Worm (Caenorhabditis elegans): Measurements from ENCODE around the gene ttbk-7.

Gene ttbk-7

DNA sequence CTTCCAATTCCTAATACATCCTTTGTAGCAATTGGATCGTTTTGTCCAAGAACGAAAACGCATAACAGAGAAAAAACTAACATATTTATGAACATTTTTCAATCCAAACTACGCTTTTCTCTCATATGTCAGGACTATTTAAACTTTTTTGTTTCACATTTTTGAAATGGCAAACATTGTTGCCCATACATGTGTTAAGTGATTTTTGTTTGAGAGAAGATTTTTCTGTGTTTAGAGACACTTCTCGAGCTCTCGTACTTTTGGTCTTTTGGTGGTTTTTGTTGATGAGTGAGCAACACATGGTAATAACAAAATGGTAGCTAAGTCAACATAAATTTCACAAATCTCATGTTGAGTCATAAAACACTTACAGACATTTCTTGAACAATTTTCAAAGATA, 9.4 kb upstream of the ttbk-7 start, which contains the start of gene ttr-28:
ttr-28 (minus strand) TSS at position 101 of the 400 bp plus-strand sequence.
- TF ChIP-seq ztf-29 (GFP tag; IDR thresholded peaks at IDR 0.05): no peak
- TF ChIP-seq ref-1 (GFP tag; conservative IDR thresholded peaks at IDR 0.05): no peak
- TF ChIP-seq ztf-23 (GFP tag; IDR thresholded peaks at IDR 0.05): no peak
- no peak for TF ChIP-seq cog-1 (tag; optimal IDR thresholded peaks at IDR 0.05)
- TF ChIP-seq klf-2 (GFP tag; conservative IDR thresholded peaks at IDR 0.05): no peak
- TF ChIP-seq flt-1 (GFP tag; IDR thresholded peaks at IDR 0.05): no peak
- TF ChIP-seq tab-1 (GFP tag; IDR thresholded peaks at IDR 0.05): no peak
- TF ChIP-seq med-1 (GFP tag; optimal IDR thresholded peaks at IDR 0.05; ENCODE audit: insufficient read depth): no peak
- TF ChIP-seq T22C8.4 (GFP tag; IDR thresholded peaks at IDR 0.05): no peak

DNA sequence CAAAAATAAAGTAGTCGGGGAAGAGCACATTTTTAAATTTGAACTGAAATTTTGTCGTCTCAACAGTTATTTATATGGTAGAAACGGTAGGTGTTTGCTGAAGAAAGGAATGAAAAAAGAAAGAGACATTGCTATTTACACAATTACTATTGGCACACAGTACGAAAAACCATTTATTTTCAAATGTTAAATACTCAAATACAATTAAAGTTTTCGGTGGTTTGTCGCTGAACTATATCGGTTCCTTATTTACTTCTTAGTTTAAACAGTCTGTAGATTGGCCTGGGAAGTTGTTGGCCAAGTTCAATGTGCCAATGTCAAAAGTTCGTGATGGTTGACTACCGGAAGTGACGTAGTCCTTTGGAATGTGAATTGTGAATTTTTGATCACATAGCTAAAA, 8.4 kb upstream of the ttbk-7 start, which contains the start of gene ttr-27:
ttr-27 (minus strand) TSS at position 45 of the 400 bp plus-strand sequence.
- no peak for TF ChIP-seq klf-2 (GFP tag; conservative IDR thresholded peaks at IDR 0.05)
- no peak for TF ChIP-seq med-1 (GFP tag; optimal IDR thresholded peaks at IDR 0.05; ENCODE audit: insufficient read depth)
- no peak for TF ChIP-seq flt-1 (GFP tag; IDR thresholded peaks at IDR 0.05)
- no peak for TF ChIP-seq ref-1 (GFP tag; conservative IDR thresholded peaks at IDR 0.05)
- no peak for TF ChIP-seq tab-1 (GFP tag; IDR thresholded peaks at IDR 0.05)
- no peak for TF ChIP-seq T22C8.4 (GFP tag; IDR thresholded peaks at IDR 0.05)
- no peak for TF ChIP-seq cog-1 (tag; optimal IDR thresholded peaks at IDR 0.05)
- TF ChIP-seq ztf-29 (GFP tag; IDR thresholded peaks at IDR 0.05): no peak
- TF ChIP-seq ztf-23 (GFP tag; IDR thresholded peaks at IDR 0.05): no peak

DNA sequence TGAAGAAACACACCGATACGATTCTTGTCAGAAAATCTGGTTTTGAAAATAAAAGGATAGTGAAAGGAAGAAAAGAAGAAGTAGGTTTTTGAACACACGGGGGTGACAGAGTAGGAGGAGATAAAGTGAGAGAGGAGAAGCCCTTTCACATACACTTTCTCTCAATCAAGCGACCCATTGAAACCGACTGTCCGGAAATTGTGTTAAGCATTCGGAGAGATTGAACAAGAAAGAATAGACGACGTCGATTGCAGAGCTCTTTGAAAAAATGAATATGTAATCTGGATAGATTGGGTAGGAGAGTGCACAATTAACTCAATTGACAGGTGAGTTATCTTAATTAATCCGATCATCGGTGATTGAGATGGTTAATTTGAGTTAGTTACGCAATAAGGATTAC, 5.6 kb upstream of the ttbk-7 start:
- TF ChIP-seq T22C8.4 (GFP tag; IDR thresholded peaks at IDR 0.05): no peak
- TF ChIP-seq ztf-23 (GFP tag; IDR thresholded peaks at IDR 0.05): no peak
- TF ChIP-seq ref-1 (GFP tag; conservative IDR thresholded peaks at IDR 0.05): no peak
- no peak for TF ChIP-seq med-1 (GFP tag; optimal IDR thresholded peaks at IDR 0.05; ENCODE audit: insufficient read depth)
- TF ChIP-seq klf-2 (GFP tag; conservative IDR thresholded peaks at IDR 0.05): no peak
- no peak for TF ChIP-seq tab-1 (GFP tag; IDR thresholded peaks at IDR 0.05)
- no peak for TF ChIP-seq cog-1 (tag; optimal IDR thresholded peaks at IDR 0.05)
- TF ChIP-seq ztf-29 (GFP tag; IDR thresholded peaks at IDR 0.05): no peak
- no peak for TF ChIP-seq flt-1 (GFP tag; IDR thresholded peaks at IDR 0.05)

DNA sequence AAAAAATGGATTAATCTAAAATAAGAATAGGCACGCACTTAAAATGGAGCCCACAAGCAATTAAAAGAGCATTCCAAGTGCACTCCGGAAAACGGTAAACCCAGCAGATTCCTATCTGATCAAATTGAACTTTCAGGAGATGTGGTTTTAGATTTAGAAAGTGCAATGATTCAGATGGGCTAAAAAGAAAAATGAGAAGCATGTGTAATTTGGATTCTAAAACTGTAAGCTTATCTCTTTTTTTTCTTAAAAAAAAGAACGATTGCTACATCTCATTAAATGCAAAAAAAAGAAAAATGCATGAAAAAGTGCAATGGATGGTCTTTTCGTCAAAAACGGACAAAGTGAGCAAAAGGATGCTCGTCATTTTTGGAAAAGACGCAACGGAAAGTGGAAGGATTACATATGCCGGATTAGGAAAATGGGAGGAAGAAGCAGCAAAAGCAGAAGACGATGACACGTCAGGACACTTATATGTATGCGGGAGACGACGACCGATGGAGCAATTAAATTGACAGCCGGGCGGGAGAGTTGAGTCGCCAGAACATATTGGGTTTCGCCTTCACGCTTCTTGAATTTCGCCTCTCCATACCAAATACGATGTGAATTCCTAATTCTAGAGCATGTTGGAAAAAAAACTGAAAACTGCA, 3.0 kb upstream of the ttbk-7 start:
- no peak for TF ChIP-seq ztf-29 (GFP tag; IDR thresholded peaks at IDR 0.05)
- TF ChIP-seq med-1 (GFP tag; optimal IDR thresholded peaks at IDR 0.05; ENCODE audit: insufficient read depth): no peak
- no peak for TF ChIP-seq flt-1 (GFP tag; IDR thresholded peaks at IDR 0.05)
- no peak for TF ChIP-seq ztf-23 (GFP tag; IDR thresholded peaks at IDR 0.05)
- no peak for TF ChIP-seq cog-1 (tag; optimal IDR thresholded peaks at IDR 0.05)
- TF ChIP-seq tab-1 (GFP tag; IDR thresholded peaks at IDR 0.05): no peak

DNA sequence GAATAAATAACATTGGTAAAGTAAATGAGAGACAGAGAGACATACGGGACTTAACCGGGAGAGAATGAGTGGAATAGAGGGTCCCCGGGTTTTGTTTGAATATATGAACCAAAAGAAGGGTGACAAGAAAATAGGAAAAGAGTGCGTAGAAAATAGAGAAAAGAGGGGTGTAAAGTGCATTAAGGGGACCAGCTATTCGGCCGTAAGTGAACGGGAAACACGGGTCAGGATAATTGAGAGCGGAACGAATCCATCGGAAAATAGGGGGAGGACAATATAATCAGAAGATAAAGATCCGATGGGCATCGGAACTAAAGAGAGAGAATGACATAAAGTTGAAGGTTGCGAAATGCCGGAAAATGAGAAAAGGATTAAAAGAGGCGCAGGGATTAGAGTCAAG, 1.7 kb upstream of the ttbk-7 start:
- TF ChIP-seq ztf-23 (GFP tag; IDR thresholded peaks at IDR 0.05): no peak
- no peak for TF ChIP-seq tab-1 (GFP tag; IDR thresholded peaks at IDR 0.05)
- TF ChIP-seq med-1 (GFP tag; optimal IDR thresholded peaks at IDR 0.05; ENCODE audit: insufficient read depth): no peak
- no peak for TF ChIP-seq ztf-29 (GFP tag; IDR thresholded peaks at IDR 0.05)
- TF ChIP-seq cog-1 (tag; optimal IDR thresholded peaks at IDR 0.05): no peak
- TF ChIP-seq ref-1 (GFP tag; conservative IDR thresholded peaks at IDR 0.05): no peak
- no peak for TF ChIP-seq T22C8.4 (GFP tag; IDR thresholded peaks at IDR 0.05)
- no peak for TF ChIP-seq klf-2 (GFP tag; conservative IDR thresholded peaks at IDR 0.05)
- TF ChIP-seq flt-1 (GFP tag; IDR thresholded peaks at IDR 0.05): no peak

DNA sequence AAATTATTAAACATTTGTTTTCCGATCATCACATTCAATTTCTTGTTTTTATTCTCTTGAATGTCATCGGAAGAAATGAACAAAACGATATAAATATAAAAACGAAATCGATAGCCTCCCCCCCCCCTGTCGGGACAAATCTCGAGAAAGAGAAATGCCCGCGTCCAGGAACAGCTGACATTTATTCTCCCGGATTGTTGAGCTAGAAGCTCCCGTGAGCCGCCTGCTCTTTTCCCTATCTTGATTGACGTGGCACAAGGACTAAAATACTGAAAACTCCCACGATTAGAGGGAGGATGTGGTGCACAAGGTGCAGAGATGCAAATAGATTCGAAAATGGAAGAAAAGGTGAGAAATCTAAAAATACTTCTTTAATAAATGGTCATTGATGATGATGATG, 1.2 kb upstream of the ttbk-7 start:
- TF ChIP-seq klf-2 (GFP tag; conservative IDR thresholded peaks at IDR 0.05) (no peak), tab-1 (GFP tag; IDR thresholded peaks at IDR 0.05) (no peak), ref-1 (GFP tag; conservative IDR thresholded peaks at IDR 0.05) (no peak), ztf-23 (GFP tag; IDR thresholded peaks at IDR 0.05) (no peak), T22C8.4 (GFP tag; IDR thresholded peaks at IDR 0.05) (no peak), flt-1 (GFP tag; IDR thresholded peaks at IDR 0.05) (no peak), cog-1 (tag; optimal IDR thresholded peaks at IDR 0.05) (no peak), med-1 (GFP tag; optimal IDR thresholded peaks at IDR 0.05; ENCODE audit: insufficient read depth) (no peak), ztf-29 (GFP tag; IDR thresholded peaks at IDR 0.05) (no peak)

DNA sequence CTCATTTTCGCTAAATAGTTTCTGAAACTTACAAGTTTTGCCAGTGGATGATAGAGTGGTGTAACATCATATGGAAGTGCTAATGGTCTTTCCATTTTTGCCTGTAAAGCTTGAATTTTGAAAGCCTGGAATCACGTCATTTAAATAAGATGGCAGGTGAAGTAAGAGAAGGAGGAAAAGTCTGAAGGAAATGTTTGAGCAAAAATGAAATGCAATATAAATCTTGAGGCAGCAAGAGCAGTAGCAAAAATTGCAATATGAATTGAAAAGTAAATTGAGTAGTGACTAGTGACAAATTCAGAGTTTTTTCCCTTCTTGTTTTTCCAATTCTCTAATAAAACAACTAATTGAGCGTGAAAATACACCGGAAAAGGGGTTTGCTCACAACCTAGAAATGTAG, 9.8 kb downstream of the ttbk-7 start, which contains the start of gene glb-24:
glb-24 (minus strand) TSS at position 101 of the 400 bp plus-strand sequence.
- no peak for TF ChIP-seq ref-1 (GFP tag; conservative IDR thresholded peaks at IDR 0.05)
- no peak for TF ChIP-seq ztf-23 (GFP tag; IDR thresholded peaks at IDR 0.05)
- TF ChIP-seq T22C8.4 (GFP tag; IDR thresholded peaks at IDR 0.05): no peak
- no peak for TF ChIP-seq med-1 (GFP tag; optimal IDR thresholded peaks at IDR 0.05; ENCODE audit: insufficient read depth)
- no peak for TF ChIP-seq ztf-29 (GFP tag; IDR thresholded peaks at IDR 0.05)
- TF ChIP-seq tab-1 (GFP tag; IDR thresholded peaks at IDR 0.05): no peak
- TF ChIP-seq cog-1 (tag; optimal IDR thresholded peaks at IDR 0.05): no peak
- no peak for TF ChIP-seq flt-1 (GFP tag; IDR thresholded peaks at IDR 0.05)
- no peak for TF ChIP-seq klf-2 (GFP tag; conservative IDR thresholded peaks at IDR 0.05)

DNA sequence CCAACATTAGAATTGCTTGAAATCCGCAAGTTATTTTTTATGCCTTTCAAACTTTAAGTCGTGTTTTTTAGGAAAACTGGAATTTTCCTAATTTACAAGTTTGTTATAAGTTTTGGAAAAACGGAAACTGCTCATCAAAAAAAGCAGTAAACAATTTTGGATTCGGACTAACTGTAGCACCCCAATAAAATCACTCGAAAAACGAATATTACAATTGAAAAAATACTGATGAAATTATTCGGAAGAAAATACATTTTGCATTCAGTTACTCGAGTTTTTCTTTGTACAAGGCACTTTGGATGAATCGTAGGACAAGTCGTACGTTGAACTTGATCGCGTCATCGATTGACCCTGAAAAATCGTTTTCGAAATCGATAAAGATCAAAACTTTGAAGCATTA, 13.3 kb downstream of the ttbk-7 start:
- TF ChIP-seq klf-2 (GFP tag; conservative IDR thresholded peaks at IDR 0.05) (no peak), T22C8.4 (GFP tag; IDR thresholded peaks at IDR 0.05) (no peak), ztf-29 (GFP tag; IDR thresholded peaks at IDR 0.05) (no peak), ztf-23 (GFP tag; IDR thresholded peaks at IDR 0.05) (no peak)

DNA sequence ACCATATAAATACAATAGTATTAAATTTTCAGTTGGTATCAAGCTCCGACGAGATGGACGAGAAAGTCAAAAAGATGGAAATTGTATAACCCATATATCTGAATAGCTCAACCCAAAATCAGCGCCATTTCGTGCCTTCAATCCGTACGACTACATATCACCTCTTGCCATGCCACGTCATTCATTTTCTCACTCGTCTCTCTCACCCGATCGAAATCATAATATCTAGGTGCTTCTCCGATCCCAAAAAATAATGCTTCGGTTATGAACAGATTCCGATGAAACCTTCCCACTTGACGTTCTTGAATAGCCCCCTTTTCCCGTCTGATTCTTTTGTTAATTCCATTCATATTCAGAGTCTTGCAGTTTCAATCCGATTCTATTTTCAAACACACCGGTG, 14.3 kb downstream of the ttbk-7 start:
- TF ChIP-seq ztf-29 (GFP tag; IDR thresholded peaks at IDR 0.05): no peak
- TF ChIP-seq tab-1 (GFP tag; IDR thresholded peaks at IDR 0.05): no peak
- no peak for TF ChIP-seq cog-1 (tag; optimal IDR thresholded peaks at IDR 0.05)
- no peak for TF ChIP-seq klf-2 (GFP tag; conservative IDR thresholded peaks at IDR 0.05)
- no peak for TF ChIP-seq T22C8.4 (GFP tag; IDR thresholded peaks at IDR 0.05)
- no peak for TF ChIP-seq ztf-23 (GFP tag; IDR thresholded peaks at IDR 0.05)
- TF ChIP-seq ref-1 (GFP tag; conservative IDR thresholded peaks at IDR 0.05): no peak
- TF ChIP-seq med-1 (GFP tag; optimal IDR thresholded peaks at IDR 0.05; ENCODE audit: insufficient read depth): no peak
- no peak for TF ChIP-seq flt-1 (GFP tag; IDR thresholded peaks at IDR 0.05)

DNA sequence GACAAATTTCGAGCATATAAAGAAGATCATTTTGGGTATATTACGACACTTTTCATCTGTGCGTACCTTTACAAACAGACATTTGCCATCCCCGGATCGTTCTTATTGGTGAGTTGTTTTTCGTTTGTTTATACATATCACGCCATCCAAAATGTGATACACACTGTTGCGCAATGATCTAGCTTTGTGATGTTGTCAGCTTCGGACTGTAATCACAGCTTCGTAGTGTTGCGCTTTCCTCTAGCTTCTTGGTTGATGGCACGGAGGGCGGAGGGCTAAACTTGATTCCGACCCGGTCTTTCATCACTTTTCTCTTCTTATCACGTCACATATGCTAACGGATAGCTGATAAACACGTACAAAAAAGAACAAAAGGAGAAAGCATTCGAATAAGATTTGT, 16.3 kb downstream of the ttbk-7 start:
- TF ChIP-seq ztf-29 (GFP tag; IDR thresholded peaks at IDR 0.05) (no peak), ref-1 (GFP tag; conservative IDR thresholded peaks at IDR 0.05) (no peak), T22C8.4 (GFP tag; IDR thresholded peaks at IDR 0.05) (no peak), ztf-23 (GFP tag; IDR thresholded peaks at IDR 0.05) (no peak), med-1 (GFP tag; optimal IDR thresholded peaks at IDR 0.05; ENCODE audit: insufficient read depth) (no peak), flt-1 (GFP tag; IDR thresholded peaks at IDR 0.05) (no peak), cog-1 (tag; optimal IDR thresholded peaks at IDR 0.05) (no peak), tab-1 (GFP tag; IDR thresholded peaks at IDR 0.05) (no peak), klf-2 (GFP tag; conservative IDR thresholded peaks at IDR 0.05) (no peak)

Data from whole organism, midembryonic.